Worm (Caenorhabditis elegans): ENCODE results near the gene irld-24.

DNA sequence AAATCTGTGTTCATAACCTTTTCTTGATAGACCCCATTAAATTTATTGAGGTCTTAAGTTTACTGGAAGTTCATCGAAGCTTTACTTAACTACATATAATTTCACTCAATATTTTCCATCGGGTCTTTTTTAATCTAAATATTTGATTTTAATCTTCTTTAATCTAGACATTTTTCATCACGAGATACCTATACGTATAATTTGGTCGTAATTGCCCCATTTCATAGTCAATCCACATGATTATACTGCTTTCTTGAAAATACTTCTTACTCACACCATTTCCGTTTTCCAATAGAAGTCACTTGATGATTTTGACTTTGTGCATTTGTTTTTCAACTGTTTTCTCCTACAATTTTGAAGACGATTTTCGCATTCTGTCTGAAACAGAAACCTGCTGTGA lies at the start of gene irld-24:
- no peak for TF ChIP-seq ama-1 (optimal IDR thresholded peaks at IDR 0.05)
- no peak for TF ChIP-seq flt-1 (GFP tag; IDR thresholded peaks at IDR 0.05)
- TF ChIP-seq ceh-36 (tag; optimal IDR thresholded peaks at IDR 0.05), result no peak
- TF ChIP-seq hmg-4 (GFP tag; optimal IDR thresholded peaks at IDR 0.05), result no peak
